Worm (Caenorhabditis elegans) whole organism, early embryonic: ENCODE data around the gene fbxa-6.

Experiments
- B0310.2 ChIP-seq: sonication (generic microtip); optimal IDR thresholded peaks from 2 replicates; lab custom pipeline; 2016; ENCODE audit warnings: mild to moderate bottlenecking, missing genetic modification characterization, missing compliant biosample characterization
- ama-1 ChIP-seq: fragments of 150-350 bp; optimal IDR thresholded peaks from 2 replicates; lab custom pipeline; 2014
- ceh-13 ChIP-seq: fragments of 200-800 bp; sonication (Bioruptor generic); optimal IDR thresholded peaks from 2 replicates; lab custom pipeline; 2018; ENCODE audit warnings: mild to moderate bottlenecking, missing genetic modification characterization, missing compliant biosample characterization
- ceh-36 ChIP-seq: sonication (generic microtip); optimal IDR thresholded peaks from 2 replicates; lab custom pipeline; 2016; ENCODE audit warnings: missing genetic modification characterization, inconsistent platforms, missing compliant biosample characterization
- flt-1 ChIP-seq: fragments of 200-800 bp; sonication (Bioruptor generic); IDR thresholded peaks from 2 replicates; pipeline ENCODE4 v1.3.6; 2022; ENCODE audit warnings: missing genetic modification characterization, missing compliant biosample characterization
- hmg-4 ChIP-seq: fragments of 200-800 bp; sonication (Bioruptor generic); optimal IDR thresholded peaks from 2 replicates; lab custom pipeline; 2018; ENCODE audit warnings: mild to moderate bottlenecking, missing genetic modification characterization, missing compliant biosample characterization
- pes-1 ChIP-seq: fragments of 200-800 bp; sonication (Bioruptor generic); IDR thresholded peaks from 2 replicates; pipeline ENCODE4 v1.3.6; 2022; ENCODE audit warnings: missing genetic modification reagents, missing genetic modification characterization, missing compliant biosample characterization
- scrt-1 ChIP-seq: fragments of 200-800 bp; sonication (Bioruptor generic); IDR thresholded peaks from 2 replicates; pipeline ENCODE4 v1.3.6; 2022; ENCODE audit warnings: missing genetic modification characterization, missing compliant biosample characterization
- sea-1 ChIP-seq: fragments of 200-800 bp; sonication (Bioruptor generic); conservative IDR thresholded peaks from 2 replicates; pipeline ENCODE4 v1.3.6; 2022; ENCODE audit warnings: missing genetic modification characterization, missing compliant biosample characterization
- tbx-11 ChIP-seq: fragments of 200-800 bp; sonication (Bioruptor generic); IDR thresholded peaks from 2 replicates; pipeline ENCODE4 v1.3.6; 2022; ENCODE audit warnings: missing genetic modification characterization, missing compliant biosample characterization
- tra-4 ChIP-seq: sonication (generic microtip); optimal IDR thresholded peaks from 2 replicates; lab custom pipeline; 2017; ENCODE audit warnings: missing genetic modification characterization, missing compliant biosample characterization

DNA sequence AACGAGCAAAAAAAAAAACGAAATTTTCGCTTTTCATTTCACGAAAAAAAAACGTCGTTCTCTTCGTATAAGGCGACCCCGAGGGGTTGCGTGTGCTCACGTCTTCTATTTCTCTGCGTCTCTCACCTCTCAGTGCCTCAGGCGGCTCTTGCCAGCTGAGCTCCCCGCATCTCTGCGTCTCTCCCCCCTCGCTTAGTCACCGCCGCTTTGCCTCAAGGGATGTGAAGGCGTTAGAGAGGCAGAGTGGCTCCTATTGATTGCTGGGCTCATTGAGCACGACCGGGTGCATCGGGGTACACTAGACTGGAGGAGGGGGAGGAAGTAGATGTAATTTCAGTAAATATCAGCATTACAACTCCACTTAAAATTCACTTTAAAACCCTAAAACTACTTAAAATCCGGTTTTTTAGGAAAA is 22.7 kb upstream of the fbxa-6 start:
- TF ChIP-seq sea-1 (GFP tag; lab: Robert Waterston, UW) (no peak), ama-1 (lab: Kevin White, UChicago) (no peak), tbx-11 (GFP tag; lab: Robert Waterston, UW) (no peak), B0310.2 (tag; lab: Kevin White, UChicago) (no peak), ceh-36 (tag; lab: Kevin White, UChicago) (no peak), pes-1 (GFP tag; lab: Robert Waterston, UW) (no peak), ceh-13 (no peak), hmg-4 (GFP tag; lab: Kevin White, UChicago) (peak; percentile 41), scrt-1 (GFP tag; lab: Robert Waterston, UW) (no peak), flt-1 (GFP tag; lab: Robert Waterston, UW) (no peak), tra-4 (tag; lab: Kevin White, UChicago) (no peak)
